Worm (Caenorhabditis elegans) whole organism, mixed stage, embryonic: ENCODE measurements around the gene rpl-25.1.

ENCODE experiments used
- M03D4.4 ChIP-seq: sonication (generic microtip); optimal IDR thresholded peaks from 2 replicates; lab custom pipeline; 2017; ENCODE audit warnings: mild to moderate bottlenecking, missing genetic modification characterization, missing compliant biosample characterization
- bed-3 ChIP-seq: fragments of 200-800 bp; sonication (Bioruptor generic); optimal IDR thresholded peaks from 3 replicates; lab custom pipeline; 2018; ENCODE audit warnings: mild to moderate bottlenecking, missing genetic modification characterization, moderate library complexity, missing compliant biosample characterization
- blmp-1 ChIP-seq: fragments of 150-350 bp; optimal IDR thresholded peaks from 2 replicates; lab custom pipeline; 2014; ENCODE audit warnings: missing biosample characterization, missing genetic modification characterization
- ceh-39 ChIP-seq: fragments of 150-350 bp; optimal IDR thresholded peaks from 2 replicates; lab custom pipeline; 2014; ENCODE audit warnings: missing biosample characterization, missing genetic modification characterization
- ceh-43 ChIP-seq: fragments of 200-800 bp; sonication (Bioruptor generic); optimal IDR thresholded peaks from 2 replicates; lab custom pipeline; 2018; ENCODE audit warnings: mild to moderate bottlenecking, missing genetic modification characterization, moderate library complexity, missing compliant biosample characterization
- ceh-83 ChIP-seq: fragments of 200-800 bp; sonication (Bioruptor generic); optimal IDR thresholded peaks from 2 replicates; lab custom pipeline; 2018; ENCODE audit warnings: mild to moderate bottlenecking, missing genetic modification characterization, missing compliant biosample characterization
- ces-1 ChIP-seq: fragments of 150-350 bp; optimal IDR thresholded peaks from 2 replicates; lab custom pipeline; 2014; ENCODE audit warnings: missing biosample characterization, missing genetic modification reagents, missing genetic modification characterization
- cnd-1 ChIP-seq: fragments of 200-800 bp; sonication (Bioruptor generic); optimal IDR thresholded peaks from 2 replicates; lab custom pipeline; 2018; ENCODE audit warnings: mild to moderate bottlenecking, missing genetic modification characterization, missing compliant biosample characterization
- elt-1 ChIP-seq: sonication (generic microtip); optimal IDR thresholded peaks from 2 replicates; lab custom pipeline; 2017; ENCODE audit warnings: missing genetic modification characterization, mild to moderate bottlenecking, missing compliant biosample characterization, antibody characterized with exemption, moderate library complexity, borderline replicate concordance; ENCODE audit not compliant: insufficient read depth
- elt-3 ChIP-seq: fragments of 150-350 bp; optimal IDR thresholded peaks from 2 replicates; lab custom pipeline; 2014; ENCODE audit warnings: missing biosample characterization, missing genetic modification characterization
- flh-1 ChIP-seq: fragments of 200-800 bp; sonication (Bioruptor generic); optimal IDR thresholded peaks from 2 replicates; lab custom pipeline; 2018; ENCODE audit warnings: mild to moderate bottlenecking, missing genetic modification characterization, moderate library complexity, missing compliant biosample characterization
- ham-2 ChIP-seq: fragments of 200-800 bp; sonication (Bioruptor generic); optimal IDR thresholded peaks from 2 replicates; lab custom pipeline; 2018; ENCODE audit warnings: mild to moderate bottlenecking, missing genetic modification characterization, missing compliant biosample characterization
- hlh-1 ChIP-seq: fragments of 150-350 bp; optimal IDR thresholded peaks from 2 replicates; lab custom pipeline; 2014; ENCODE audit warnings: missing biosample characterization, missing genetic modification reagents, missing genetic modification characterization
- lin-32 ChIP-seq: fragments of 200-800 bp; sonication (Bioruptor generic); optimal IDR thresholded peaks from 2 replicates; lab custom pipeline; 2018; ENCODE audit warnings: mild to moderate bottlenecking, missing genetic modification characterization, missing compliant biosample characterization
- lsy-2 ChIP-seq: fragments of 150-350 bp; optimal IDR thresholded peaks from 2 replicates; lab custom pipeline; 2014; ENCODE audit warnings: missing biosample characterization, missing genetic modification characterization
- mab-5 ChIP-seq: fragments of 150-350 bp; optimal IDR thresholded peaks from 2 replicates; lab custom pipeline; 2014; ENCODE audit warnings: missing biosample characterization, missing genetic modification characterization
- mep-1 ChIP-seq: fragments of 150-350 bp; optimal IDR thresholded peaks from 2 replicates; lab custom pipeline; 2017; ENCODE audit warnings: missing biosample characterization, missing genetic modification reagents, missing genetic modification characterization, inconsistent platforms
- mls-2 ChIP-seq: sonication (generic microtip); optimal IDR thresholded peaks from 2 replicates; lab custom pipeline; 2016; ENCODE audit warnings: mild to moderate bottlenecking, missing genetic modification characterization, moderate library complexity, missing compliant biosample characterization
- nhr-12 ChIP-seq: fragments of 150-350 bp; optimal IDR thresholded peaks from 2 replicates; lab custom pipeline; 2014; ENCODE audit warnings: missing biosample characterization, missing genetic modification characterization
- nhr-2 ChIP-seq: fragments of 150-350 bp; optimal IDR thresholded peaks from 2 replicates; lab custom pipeline; 2014; ENCODE audit warnings: missing biosample characterization, missing genetic modification characterization
- nhr-237 ChIP-seq: fragments of 150-350 bp; optimal IDR thresholded peaks from 2 replicates; lab custom pipeline; 2014; ENCODE audit warnings: missing biosample characterization, missing genetic modification characterization
- nhr-28 ChIP-seq: fragments of 150-350 bp; optimal IDR thresholded peaks from 2 replicates; lab custom pipeline; 2014; ENCODE audit warnings: missing biosample characterization, missing genetic modification characterization
- nhr-76 ChIP-seq: sonication (generic microtip); optimal IDR thresholded peaks from 2 replicates; lab custom pipeline; 2017; ENCODE audit warnings: missing biosample characterization, missing genetic modification characterization
- pha-4 ChIP-seq: fragments of 150-350 bp; optimal IDR thresholded peaks from 2 replicates; lab custom pipeline; 2018; ENCODE audit warnings: missing biosample characterization, missing genetic modification reagents, missing genetic modification characterization
- sem-2 ChIP-seq: fragments of 200-800 bp; sonication (Bioruptor generic); optimal IDR thresholded peaks from 2 replicates; lab custom pipeline; 2018; ENCODE audit warnings: mild to moderate bottlenecking, missing genetic modification characterization, missing compliant biosample characterization
- tbx-8 ChIP-seq: fragments of 200-800 bp; sonication (Bioruptor generic); optimal IDR thresholded peaks from 2 replicates; lab custom pipeline; 2018; ENCODE audit warnings: mild to moderate bottlenecking, missing genetic modification characterization, moderate library complexity, missing compliant biosample characterization
- unc-39 ChIP-seq: fragments of 150-350 bp; optimal IDR thresholded peaks from 2 replicates; lab custom pipeline; 2014; ENCODE audit warnings: missing biosample characterization, missing genetic modification characterization
- unc-62 ChIP-seq: fragments of 150-350 bp; optimal IDR thresholded peaks from 2 replicates; lab custom pipeline; 2014; ENCODE audit warnings: missing biosample characterization, missing genetic modification reagents, missing genetic modification characterization
- zip-8 ChIP-seq: fragments of 150-350 bp; optimal IDR thresholded peaks from 2 replicates; lab custom pipeline; 2014; ENCODE audit warnings: missing biosample characterization, missing genetic modification characterization
- ztf-11 ChIP-seq: fragments of 150-350 bp; optimal IDR thresholded peaks from 2 replicates; lab custom pipeline; 2014; ENCODE audit warnings: missing biosample characterization, missing genetic modification characterization

The rpl-25.1 gene

ce11 chrX:4676702-4677101, 38.3 kb upstream of the rpl-25.1 start:
- TF ChIP-seq ztf-11 (tag; lab: Kevin White, UChicago) (no peak), ces-1 (GFP tag; lab: Kevin White, UChicago) (no peak), ham-2 (GFP tag; lab: Kevin White, UChicago) (no peak), elt-3 (tag; lab: Kevin White, UChicago) (no peak), ceh-43 (GFP tag; lab: Kevin White, UChicago) (no peak), tbx-8 (GFP tag; lab: Kevin White, UChicago) (no peak), sem-2 (GFP tag; lab: Kevin White, UChicago) (no peak), pha-4 (tag; lab: Kevin White, UChicago) (no peak)
- TF ChIP-seq, all 35 proteins: peak for 0

ce11 chrX:4678029-4678428, 36.9 kb upstream of the rpl-25.1 start, which contains the start of gene flp-11:
Gene flp-11, minus strand, starts transcription at chrX:4678129.
- no peak for TF ChIP-seq nhr-12 (tag; lab: Kevin White, UChicago)
- TF ChIP-seq mls-2 (tag; lab: Kevin White, UChicago) = no peak
- no peak for TF ChIP-seq hlh-1 (tag; lab: Kevin White, UChicago)
- no peak for TF ChIP-seq nhr-2
- TF ChIP-seq ceh-39 (tag; lab: Kevin White, UChicago) = no peak
- TF ChIP-seq unc-39 = no peak
- TF ChIP-seq lsy-2 = no peak
- TF ChIP-seq sem-2 (GFP tag; lab: Kevin White, UChicago) = no peak
- no peak for TF ChIP-seq ceh-83 (GFP tag; lab: Kevin White, UChicago)
- no peak for TF ChIP-seq ces-1 (GFP tag; lab: Kevin White, UChicago)
- no peak for TF ChIP-seq blmp-1
- no peak for TF ChIP-seq unc-62 (GFP tag; lab: Kevin White, UChicago)
- TF ChIP-seq elt-1 (tag; lab: Kevin White, UChicago) = no peak
- TF ChIP-seq pha-4 (tag; lab: Kevin White, UChicago) = no peak
- no peak for TF ChIP-seq ztf-11 (tag; lab: Kevin White, UChicago)

- TF ChIP-seq ceh-43 (GFP tag; lab: Kevin White, UChicago) = no peak
- TF ChIP-seq mep-1 (tag; lab: Kevin White, UChicago) = no peak
- no peak for TF ChIP-seq M03D4.4 (tag; lab: Kevin White, UChicago)
- no peak for TF ChIP-seq unc-39
- TF ChIP-seq cnd-1 (tag; lab: Kevin White, UChicago) = no peak
- TF ChIP-seq nhr-76 (tag; lab: Kevin White, UChicago) = no peak
- TF ChIP-seq nhr-28 (tag; lab: Kevin White, UChicago) = no peak
- no peak for TF ChIP-seq ceh-39 (tag; lab: Kevin White, UChicago)
- TF ChIP-seq ham-2 (GFP tag; lab: Kevin White, UChicago) = no peak
- TF ChIP-seq zip-8 (tag; lab: Kevin White, UChicago) = no peak
Observed at ce11 chrX:4682616-4683015, 32.4 kb upstream of the rpl-25.1 start, which contains the start of gene K02G10.15. Gene K02G10.15, minus strand, starts transcription at chrX:4682716.

ce11 chrX:4685579-4685978, 29.4 kb upstream of the rpl-25.1 start:
- TF ChIP-seq ceh-83 (GFP tag; lab: Kevin White, UChicago) (no peak), ceh-39 (tag; lab: Kevin White, UChicago) (no peak), zip-8 (tag; lab: Kevin White, UChicago) (no peak), flh-1 (no peak), ztf-11 (tag; lab: Kevin White, UChicago) (no peak), ham-2 (GFP tag; lab: Kevin White, UChicago) (no peak), lin-32 (GFP tag; lab: Kevin White, UChicago) (no peak), nhr-12 (tag; lab: Kevin White, UChicago) (no peak), nhr-2 (no peak)

ce11 chrX:4691148-4691773, 23.7 kb upstream of the rpl-25.1 start, which contains the start of gene K02G10.5:
Gene K02G10.5, minus strand, starts transcription at chrX:4691198.
- TF ChIP-seq nhr-76 (tag; lab: Kevin White, UChicago) (no peak), zip-8 (tag; lab: Kevin White, UChicago) (no peak), sem-2 (GFP tag; lab: Kevin White, UChicago) (no peak), ceh-43 (GFP tag; lab: Kevin White, UChicago) (no peak), blmp-1 (no peak), nhr-2 (no peak), ceh-39 (tag; lab: Kevin White, UChicago) (no peak), flh-1 (no peak), nhr-12 (tag; lab: Kevin White, UChicago) (no peak), ham-2 (GFP tag; lab: Kevin White, UChicago) (no peak), nhr-237 (tag; lab: Kevin White, UChicago) (no peak), bed-3 (GFP tag; lab: Kevin White, UChicago) (no peak), pha-4 (tag; lab: Kevin White, UChicago) (no peak), cnd-1 (tag; lab: Kevin White, UChicago) (no peak), elt-3 (tag; lab: Kevin White, UChicago) (no peak), lin-32 (GFP tag; lab: Kevin White, UChicago) (no peak), elt-1 (tag; lab: Kevin White, UChicago) (no peak), mab-5 (no peak)
